Fruit fly (Drosophila melanogaster) whole organism, embryonic: ENCODE data around the gene MEP-1.

ENCODE experiments used
- Abd-B ChIP-seq: fragments of 200-800 bp; sonication (Bioruptor generic); optimal IDR thresholded peaks from 2 replicates; lab custom pipeline; 2018; ENCODE audit warnings: missing biosample characterization, mild to moderate bottlenecking, missing genetic modification characterization, moderate library complexity
- CG12071 ChIP-seq: fragments of 200-800 bp; sonication (Bioruptor generic); optimal IDR thresholded peaks from 3 replicates; lab custom pipeline; 2018; ENCODE audit warnings: missing biosample characterization, mild to moderate bottlenecking, missing genetic modification characterization
- CG12391 ChIP-seq: fragments of 200-800 bp; sonication (Bioruptor generic); optimal IDR thresholded peaks from 3 replicates; lab custom pipeline; 2018; ENCODE audit warnings: missing biosample characterization, mild to moderate bottlenecking, missing genetic modification characterization, moderate library complexity
- CG13123 ChIP-seq: fragments of 200-800 bp; sonication (Bioruptor generic); optimal IDR thresholded peaks from 2 replicates; lab custom pipeline; 2016; ENCODE audit warnings: missing biosample characterization, missing genetic modification characterization
- CG13624 ChIP-seq: fragments of 200-800 bp; sonication (Bioruptor generic); optimal IDR thresholded peaks from 2 replicates; lab custom pipeline; 2016; ENCODE audit warnings: missing biosample characterization, missing genetic modification characterization
- CG14710 ChIP-seq: fragments of 200-800 bp; sonication (Bioruptor generic); optimal IDR thresholded peaks from 3 replicates; lab custom pipeline; 2019; ENCODE audit warnings: missing biosample characterization, mild to moderate bottlenecking, missing genetic modification characterization, moderate library complexity
- CG1603 ChIP-seq: fragments of 200-800 bp; sonication (Bioruptor generic); optimal IDR thresholded peaks from 2 replicates; lab custom pipeline; 2019; ENCODE audit warnings: missing biosample characterization, mild to moderate bottlenecking, missing genetic modification characterization, moderate library complexity
- CG16813 ChIP-seq: fragments of 200-800 bp; sonication (Bioruptor generic); IDR thresholded peaks from 3 replicates; pipeline ENCODE4 v1.3.6; 2022; ENCODE audit warnings: missing biosample characterization, missing genetic modification characterization; ENCODE audit not compliant: partially characterized antibody
- CG17359 ChIP-seq: fragments of 200-800 bp; sonication (Bioruptor generic); optimal IDR thresholded peaks from 3 replicates; lab custom pipeline; 2018; ENCODE audit warnings: missing biosample characterization, mild to moderate bottlenecking, missing genetic modification characterization, moderate library complexity
- CG17361 ChIP-seq: fragments of 200-800 bp; sonication (Bioruptor generic); IDR thresholded peaks from 3 replicates; pipeline ENCODE4 v1.3.6; 2022; ENCODE audit warnings: missing biosample characterization, missing genetic modification characterization
- CG30403 ChIP-seq: fragments of 200-800 bp; sonication (Bioruptor generic); optimal IDR thresholded peaks from 3 replicates; lab custom pipeline; 2016; ENCODE audit warnings: missing biosample characterization, missing genetic modification characterization
- CG32532 ChIP-seq: fragments of 200-800 bp; sonication (Bioruptor generic); IDR thresholded peaks from 2 replicates; pipeline ENCODE4 v1.3.6; 2022; ENCODE audit warnings: missing biosample characterization, missing genetic modification characterization
- CG32772 ChIP-seq: fragments of 200-800 bp; sonication (Bioruptor generic); IDR thresholded peaks from 2 replicates; pipeline ENCODE4 v1.3.6; 2022; ENCODE audit warnings: missing biosample characterization, missing genetic modification characterization
- CG34224 ChIP-seq: fragments of 200-800 bp; sonication (Bioruptor generic); IDR thresholded peaks from 3 replicates; pipeline ENCODE4 v1.3.6; 2022; ENCODE audit warnings: missing biosample characterization, missing genetic modification characterization; ENCODE audit not compliant: partially characterized antibody
- CG34376 ChIP-seq: fragments of 200-800 bp; sonication (Bioruptor generic); optimal IDR thresholded peaks from 2 replicates; lab custom pipeline; 2018; ENCODE audit warnings: missing biosample characterization, mild to moderate bottlenecking, missing genetic modification characterization
- CG4730 ChIP-seq: fragments of 200-800 bp; sonication (Bioruptor generic); IDR thresholded peaks from 2 replicates; pipeline ENCODE4 v1.3.6; 2022; ENCODE audit warnings: missing biosample characterization, missing genetic modification characterization
- CG9727 ChIP-seq: fragments of 200-800 bp; sonication (Bioruptor generic); optimal IDR thresholded peaks from 3 replicates; lab custom pipeline; 2017; ENCODE audit warnings: missing biosample characterization, mild to moderate bottlenecking, missing genetic modification characterization
- Dip2 ChIP-seq: fragments of 200-800 bp; sonication (Bioruptor generic); IDR thresholded peaks from 2 replicates; pipeline ENCODE4 v1.3.6; 2022; ENCODE audit warnings: missing biosample characterization, missing genetic modification characterization
- Dref ChIP-seq: fragments of 200-800 bp; sonication (Bioruptor generic); IDR thresholded peaks from 2 replicates; pipeline ENCODE4 v1.3.6; 2022; ENCODE audit warnings: missing biosample characterization, missing genetic modification characterization
- Elba2 ChIP-seq: fragments of 200-800 bp; sonication (Bioruptor generic); optimal IDR thresholded peaks from 3 replicates; lab custom pipeline; 2016; ENCODE audit warnings: missing biosample characterization, missing genetic modification characterization
- Ets65A ChIP-seq: fragments of 200-800 bp; sonication (Bioruptor generic); peaks from one replicate; lab custom pipeline; 2016; ENCODE audit warnings: missing biosample characterization, missing genetic modification characterization
- Fer3 ChIP-seq: fragments of 200-800 bp; sonication (Bioruptor generic); optimal IDR thresholded peaks from 2 replicates; lab custom pipeline; 2018; ENCODE audit warnings: missing biosample characterization, mild to moderate bottlenecking, missing genetic modification characterization, moderate library complexity
- Gug ChIP-seq: fragments of 200-800 bp; sonication (Bioruptor generic); IDR thresholded peaks from 4 replicates; pipeline ENCODE4 v1.3.6; 2022; ENCODE audit warnings: missing biosample characterization, missing genetic modification characterization
- HLHmδ ChIP-seq: fragments of 200-800 bp; sonication (Bioruptor generic); optimal IDR thresholded peaks from 2 replicates; lab custom pipeline; 2018; ENCODE audit warnings: missing biosample characterization, mild to moderate bottlenecking, missing genetic modification characterization, moderate library complexity
- Hmr ChIP-seq: fragments of 200-800 bp; sonication (Bioruptor generic); optimal IDR thresholded peaks from 3 replicates; lab custom pipeline; 2017; ENCODE audit warnings: mild to moderate bottlenecking, missing biosample characterization, missing genetic modification reagents, missing genetic modification characterization
- Poxn ChIP-seq: fragments of 200-800 bp; sonication (Bioruptor generic); IDR thresholded peaks from 2 replicates; pipeline ENCODE4 v1.3.6; 2022; ENCODE audit warnings: missing biosample characterization, missing genetic modification characterization
- Scr ChIP-seq: fragments of 200-800 bp; sonication (Bioruptor generic); IDR thresholded peaks from 2 replicates; pipeline ENCODE4 v1.3.6; 2022; ENCODE audit warnings: missing biosample characterization, missing genetic modification characterization; ENCODE audit not compliant: partially characterized antibody
- Spps ChIP-seq: fragments of 200-800 bp; sonication (Bioruptor generic); optimal IDR thresholded peaks from 2 replicates; lab custom pipeline; 2018; ENCODE audit warnings: missing biosample characterization, mild to moderate bottlenecking, missing genetic modification characterization
- Sry-β ChIP-seq: fragments of 200-800 bp; sonication (Bioruptor generic); optimal IDR thresholded peaks from 2 replicates; lab custom pipeline; 2018; ENCODE audit warnings: missing biosample characterization, mild to moderate bottlenecking, missing genetic modification characterization, moderate library complexity
- Taf1 ChIP-seq: fragments of 200-800 bp; sonication (Bioruptor generic); IDR thresholded peaks from 2 replicates; pipeline ENCODE4 v1.3.6; 2022; ENCODE audit warnings: missing biosample characterization, missing genetic modification characterization
- bab2 ChIP-seq: fragments of 200-800 bp; sonication (Bioruptor generic); optimal IDR thresholded peaks from 2 replicates; lab custom pipeline; 2016; ENCODE audit warnings: missing biosample characterization, missing genetic modification characterization
- chn ChIP-seq: fragments of 200-800 bp; sonication (Bioruptor generic); optimal IDR thresholded peaks from 2 replicates; lab custom pipeline; 2016; ENCODE audit warnings: missing biosample characterization, missing genetic modification characterization
- ci ChIP-seq: fragments of 200-800 bp; sonication (Bioruptor generic); IDR thresholded peaks from 3 replicates; pipeline ENCODE4 v1.3.6; 2022; ENCODE audit warnings: missing biosample characterization, missing genetic modification characterization
- corto ChIP-seq: fragments of 200-800 bp; sonication (Bioruptor generic); optimal IDR thresholded peaks from 2 replicates; lab custom pipeline; 2016; ENCODE audit warnings: missing biosample characterization, mild to moderate bottlenecking, missing genetic modification characterization, moderate library complexity
- cwo ChIP-seq: fragments of 200-800 bp; sonication (Bioruptor generic); optimal IDR thresholded peaks from 3 replicates; lab custom pipeline; 2017; ENCODE audit warnings: missing biosample characterization, missing genetic modification characterization, mild to moderate bottlenecking, moderate library complexity, missing genetic modification reagents
- gem ChIP-seq: fragments of 200-800 bp; sonication (Bioruptor generic); optimal IDR thresholded peaks from 2 replicates; lab custom pipeline; 2019; ENCODE audit warnings: missing biosample characterization, mild to moderate bottlenecking, missing genetic modification characterization, moderate library complexity
- grau ChIP-seq: fragments of 200-800 bp; optimal IDR thresholded peaks from 3 replicates; lab custom pipeline; 2019; ENCODE audit warnings: missing biosample characterization, mild to moderate bottlenecking, missing genetic modification characterization, moderate library complexity
- gsb-n ChIP-seq: fragments of 200-800 bp; sonication (Bioruptor generic); optimal IDR thresholded peaks from 3 replicates; lab custom pipeline; 2018; ENCODE audit warnings: missing biosample characterization, mild to moderate bottlenecking, missing genetic modification characterization
- hb ChIP-seq: fragments of 200-800 bp; sonication (Bioruptor generic); IDR thresholded peaks from 3 replicates; pipeline ENCODE4 v1.3.6; 2022; ENCODE audit warnings: missing biosample characterization, missing genetic modification characterization; ENCODE audit not compliant: partially characterized antibody
- insv ChIP-seq, 2 experiments: fragments of 200-800 bp; sonication (Bioruptor generic); optimal IDR thresholded peaks; 3 replicates each; lab custom pipeline; 2016 to 2018; ENCODE audit warnings: missing biosample characterization in 2 of 2, missing genetic modification characterization in 2 of 2
- jing ChIP-seq: fragments of 200-800 bp; sonication (Bioruptor generic); optimal IDR thresholded peaks from 2 replicates; lab custom pipeline; 2018; ENCODE audit warnings: missing biosample characterization, mild to moderate bottlenecking, missing genetic modification characterization
- kni ChIP-seq: fragments of 200-800 bp; sonication (Bioruptor generic); optimal IDR thresholded peaks from 3 replicates; lab custom pipeline; 2017; ENCODE audit warnings: mild to moderate bottlenecking, missing biosample characterization, missing genetic modification reagents, missing genetic modification characterization
- maf-S ChIP-seq: fragments of 200-800 bp; sonication (Bioruptor generic); optimal IDR thresholded peaks from 2 replicates; lab custom pipeline; 2016; ENCODE audit warnings: missing biosample characterization, missing genetic modification characterization
- nmo ChIP-seq: fragments of 200-800 bp; sonication (Bioruptor generic); optimal IDR thresholded peaks from 2 replicates; lab custom pipeline; 2018; ENCODE audit warnings: missing biosample characterization, mild to moderate bottlenecking, missing genetic modification characterization, moderate library complexity
- org-1 ChIP-seq: fragments of 200-800 bp; sonication (Bioruptor generic); optimal IDR thresholded peaks from 2 replicates; lab custom pipeline; 2017; ENCODE audit warnings: missing biosample characterization, missing genetic modification characterization
- otp ChIP-seq: fragments of 200-800 bp; sonication (Bioruptor generic); IDR thresholded peaks from 3 replicates; pipeline ENCODE4, ENCODE4 v1.3.6; 2022; ENCODE audit warnings: missing biosample characterization, missing genetic modification characterization
- pnt ChIP-seq: fragments of 200-800 bp; sonication (Bioruptor generic); optimal IDR thresholded peaks from 3 replicates; lab custom pipeline; 2016; ENCODE audit warnings: missing biosample characterization, missing genetic modification characterization
- slou ChIP-seq: fragments of 200-800 bp; sonication (Bioruptor generic); optimal IDR thresholded peaks from 3 replicates; lab custom pipeline; 2016; ENCODE audit warnings: missing biosample characterization, missing genetic modification characterization
- sob ChIP-seq: fragments of 200-800 bp; sonication (Bioruptor generic); IDR thresholded peaks from 2 replicates; pipeline ENCODE4 v1.3.6; 2022; ENCODE audit warnings: missing biosample characterization, missing genetic modification characterization

The MEP-1 gene

DNA sequence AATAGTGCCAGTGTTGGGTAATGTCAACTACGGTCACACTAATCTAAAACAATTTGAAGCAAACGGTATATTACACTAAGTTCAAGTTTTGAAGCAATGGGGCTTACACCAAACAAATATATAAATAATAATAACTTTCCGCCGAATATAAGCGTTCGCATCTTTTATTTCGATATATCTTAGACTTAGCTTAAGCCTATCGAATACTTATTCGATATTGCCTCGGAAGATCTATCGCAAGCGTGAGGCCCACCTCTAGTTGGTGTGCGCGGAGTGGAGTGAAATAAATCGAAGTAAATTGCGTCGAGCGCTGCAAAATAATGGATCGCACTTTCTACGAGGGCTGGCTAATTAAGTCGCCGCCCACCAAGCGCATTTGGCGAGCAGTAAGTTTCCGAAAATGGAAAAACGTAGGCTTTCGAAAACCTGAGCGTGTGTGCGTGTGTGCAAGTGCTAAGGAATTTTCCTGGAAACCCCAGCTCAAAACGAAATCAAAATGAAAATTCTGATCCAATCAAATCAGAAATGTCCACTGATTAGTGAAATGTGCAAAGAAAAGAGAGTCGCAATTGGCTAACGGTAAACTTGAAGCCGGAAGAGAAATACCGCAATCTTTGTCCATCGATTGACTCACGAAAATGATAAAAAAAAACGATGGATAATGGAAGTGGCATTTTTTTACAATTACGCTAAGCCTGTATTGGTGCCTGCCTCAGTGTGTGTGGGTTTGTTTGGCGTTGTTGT lies 42.2 kb upstream of the MEP-1 start, which contains the start of gene dos (continued):
- TF ChIP-seq CG34224 (GFP tag; lab: Robert Waterston, UW), result peak; percentile 88
- no peak for TF ChIP-seq pnt (GFP tag; lab: Kevin White, UChicago)
- no peak for TF ChIP-seq org-1 (GFP tag; lab: Kevin White, UChicago)
- peak in 1 of 2 experiments; percentile 67 for TF ChIP-seq insv (GFP tag; optimal IDR thresholded peaks at IDR 0.05; lab: Kevin White, UChicago)
- TF ChIP-seq CG30403, result peak; percentile 75
- peak; percentile 28 for TF ChIP-seq Sry-β (GFP tag; lab: Kevin White, UChicago)
- TF ChIP-seq HLHmδ (GFP tag; lab: Kevin White, UChicago), result peak; percentile 5
- TF ChIP-seq grau (tag; lab: Kevin White, UChicago), result peak; percentile 52
- TF ChIP-seq hb (GFP tag; lab: Robert Waterston, UW), result 0 out of 3 replicates have a peak, but pooled peaks have one; percentile 58
- no peak for TF ChIP-seq Abd-B
- TF ChIP-seq Dip2, result no peak
- no peak for TF ChIP-seq Poxn (GFP tag; lab: Robert Waterston, UW)
- peak; percentile 79 for TF ChIP-seq CG16813 (GFP tag; lab: Robert Waterston, UW)
- TF ChIP-seq kni, result no peak
- no peak for TF ChIP-seq CG12071
- TF ChIP-seq Gug (GFP tag; lab: Robert Waterston, UW), result no peak
- TF ChIP-seq Fer3, result no peak
- peak; percentile 49 for TF ChIP-seq CG1603 (tag; lab: Kevin White, UChicago)
- TF ChIP-seq CG32772 (GFP tag; lab: Robert Waterston, UW), result 0 out of 2 replicates have a peak, but pooled peaks have one; percentile 25
- TF ChIP-seq nmo (GFP tag; lab: Kevin White, UChicago), result peak; percentile 73
- TF ChIP-seq CG17359 (tag; lab: Kevin White, UChicago), result peak; percentile 22
- TF ChIP-seq maf-S (GFP tag; lab: Kevin White, UChicago), result peak; percentile 13
- TF ChIP-seq otp (GFP tag; lab: Robert Waterston, UW), result 0 out of 3 replicates have a peak, but pooled peaks have one; percentile 50
- TF ChIP-seq Spps, result no peak
- TF ChIP-seq CG9727 (GFP tag; lab: Kevin White, UChicago), result no peak
- TF ChIP-seq gem, result peak; percentile 55
- peak; percentile 26 for TF ChIP-seq chn (GFP tag; lab: Kevin White, UChicago)
- TF ChIP-seq Elba2, result no peak
- no peak for TF ChIP-seq Ets65A (GFP tag; lab: Kevin White, UChicago)
- peak; percentile 48; the same call in 1 of the 2 replicates for TF ChIP-seq CG32532 (GFP tag; lab: Robert Waterston, UW)
- TF ChIP-seq sob, result 0 out of 2 replicates have a peak, but pooled peaks have one; percentile 32
- TF ChIP-seq gsb-n, result peak; percentile 33
- TF ChIP-seq Hmr (GFP tag; lab: Kevin White, UChicago), result peak; percentile 54
- no peak for TF ChIP-seq jing (GFP tag; lab: Kevin White, UChicago)
- TF ChIP-seq CG34376, result peak; percentile 34
- TF ChIP-seq ci (GFP tag; lab: Robert Waterston, UW), result peak; percentile 51; the same call in 1 of the 3 replicates
- peak; percentile 87 for TF ChIP-seq Dref (GFP tag; lab: Robert Waterston, UW)
- TF ChIP-seq corto, result peak; percentile 48
- TF ChIP-seq CG13123 (GFP tag; lab: Kevin White, UChicago), result peak; percentile 22
- peak; percentile 79 for TF ChIP-seq CG12391 (tag; lab: Kevin White, UChicago)
- peak; percentile 86 for TF ChIP-seq CG14710 (tag; lab: Kevin White, UChicago)
- TF ChIP-seq cwo (GFP tag; lab: Kevin White, UChicago), result no peak
- peak; percentile 45 for TF ChIP-seq CG13624 (GFP tag; lab: Kevin White, UChicago)
- peak; percentile 73 for TF ChIP-seq Scr (GFP tag; lab: Robert Waterston, UW)
- no peak for TF ChIP-seq Taf1 (GFP tag; lab: Robert Waterston, UW)
- peak; percentile 26 for TF ChIP-seq slou (GFP tag; lab: Kevin White, UChicago)
- TF ChIP-seq bab2 (GFP tag; lab: Kevin White, UChicago), result peak; percentile 9
- TF ChIP-seq CG17361 (GFP tag; lab: Robert Waterston, UW), result peak; percentile 72
- TF ChIP-seq CG4730 (GFP tag; lab: Robert Waterston, UW), result no peak
